Fruit fly (Drosophila melanogaster): ENCODE data around the gene CG32755.

Gene CG32755

dm6 chrX:5902701-5903100, 47.4 kb upstream of the CG32755 start:
- TF ChIP-seq lilli (GFP tag; optimal IDR thresholded peaks at IDR 0.05) (peak; percentile 32), sens (GFP tag) (peak; percentile 41), CkIIα-i1 (GFP tag; IDR thresholded peaks at IDR 0.05) (0 out of 2 replicates have a peak, but pooled peaks have one; percentile 16), chm (GFP tag; IDR thresholded peaks at IDR 0.05) (peak; percentile 44; the same call in 1 of the 2 replicates), CG2889 (GFP tag; IDR thresholded peaks at IDR 0.05) (peak; percentile 11; the same call in 1 of the 3 replicates), CG3726 (GFP tag; IDR thresholded peaks at IDR 0.05) (0 out of 3 replicates have a peak, but pooled peaks have one; percentile 33), Med (GFP tag) (peak; percentile 63), sisA (GFP tag; IDR thresholded peaks at IDR 0.05) (no peak), ewg (GFP tag; optimal IDR thresholded peaks at IDR 0.05) (no peak)

dm6 chrX:5904377-5905085, 45.5 kb upstream of the CG32755 start:
- TF ChIP-seq cg (GFP tag; optimal IDR thresholded peaks at IDR 0.05) = peak; percentile 72
- TF ChIP-seq slp2 (GFP tag; optimal IDR thresholded peaks at IDR 0.05) = no peak
- TF ChIP-seq CG10267 (tag; optimal IDR thresholded peaks at IDR 0.05) = no peak
- no peak for TF ChIP-seq Asciz (GFP tag; optimal IDR thresholded peaks at IDR 0.05)
- TF ChIP-seq twi (tag; optimal IDR thresholded peaks at IDR 0.05) = no peak
- no peak for TF ChIP-seq Ravus (GFP tag; IDR thresholded peaks at IDR 0.05)
- TF ChIP-seq CG12155 (GFP tag; optimal IDR thresholded peaks at IDR 0.05) = no peak
- no peak for TF ChIP-seq h (optimal IDR thresholded peaks at IDR 0.05)
- TF ChIP-seq lbe (GFP tag; optimal IDR thresholded peaks at IDR 0.05) = peak; percentile 24
- no peak for TF ChIP-seq stc (GFP tag; IDR thresholded peaks at IDR 0.05)
- peak; percentile 57 for TF ChIP-seq gcm (GFP tag; optimal IDR thresholded peaks at IDR 0.05)
- TF ChIP-seq mam (GFP tag; optimal IDR thresholded peaks at IDR 0.05) = no peak
- TF ChIP-seq CG15479 (GFP tag; optimal IDR thresholded peaks at IDR 0.05) = peak; percentile 17
- TF ChIP-seq usp (GFP tag; optimal IDR thresholded peaks at IDR 0.05) = no peak
- TF ChIP-seq CG3281 (GFP tag; optimal IDR thresholded peaks at IDR 0.05) = no peak
- TF ChIP-seq CG4360 (GFP tag; IDR thresholded peaks at IDR 0.05) = peak; percentile 50
- TF ChIP-seq scrt (GFP tag; optimal IDR thresholded peaks at IDR 0.05) = no peak
- TF ChIP-seq CG15269 (tag; optimal IDR thresholded peaks at IDR 0.05) = peak; percentile 17
- TF ChIP-seq sd (tag; optimal IDR thresholded peaks at IDR 0.05) = peak; percentile 64
- TF ChIP-seq peb (GFP tag; IDR thresholded peaks at IDR 0.05) = no peak
- no peak for TF ChIP-seq Hr51 (GFP tag; optimal IDR thresholded peaks at IDR 0.05)
- TF ChIP-seq CG1647 (GFP tag; optimal IDR thresholded peaks at IDR 0.05) = no peak
- TF ChIP-seq CG31365 (tag; optimal IDR thresholded peaks at IDR 0.05) = no peak
- TF ChIP-seq nau (GFP tag; optimal IDR thresholded peaks at IDR 0.05) = no peak
- TF ChIP-seq Sry-δ (GFP tag; optimal IDR thresholded peaks at IDR 0.05) = no peak
- no peak for TF ChIP-seq p53 (GFP tag; optimal IDR thresholded peaks at IDR 0.05)
- peak; percentile 96 for TF ChIP-seq Hr39 (optimal IDR thresholded peaks at IDR 0.05)
- no peak for TF ChIP-seq seq (GFP tag; IDR thresholded peaks at IDR 0.05)
- 0 out of 2 replicates have a peak, but pooled peaks have one; percentile 40 for TF ChIP-seq rib (GFP tag; IDR thresholded peaks at IDR 0.05)
- no peak for TF ChIP-seq CG13624 (GFP tag; optimal IDR thresholded peaks at IDR 0.05)
- TF ChIP-seq pros (GFP tag; optimal IDR thresholded peaks at IDR 0.05) = peak; percentile 43
- TF ChIP-seq Sox102F (GFP tag; optimal IDR thresholded peaks at IDR 0.05) = no peak
- TF ChIP-seq oc (tag; optimal IDR thresholded peaks at IDR 0.05) = peak; percentile 48
- no peak for TF ChIP-seq Doc2 (GFP tag; IDR thresholded peaks at IDR 0.05)
- TF ChIP-seq ci (GFP tag; IDR thresholded peaks at IDR 0.05) = 0 out of 3 replicates have a peak, but pooled peaks have one; percentile 43
- TF ChIP-seq sr (GFP tag; IDR thresholded peaks at IDR 0.05) = no peak
- no peak for TF ChIP-seq Dp (GFP tag; optimal IDR thresholded peaks at IDR 0.05)
- peak; percentile 57 for TF ChIP-seq ewg (GFP tag; optimal IDR thresholded peaks at IDR 0.05)
- TF ChIP-seq CG2678 (tag; optimal IDR thresholded peaks at IDR 0.05) = no peak
- TF ChIP-seq exex (tag; optimal IDR thresholded peaks at IDR 0.05) = no peak
- no peak for TF ChIP-seq lov (optimal IDR thresholded peaks at IDR 0.05)
- TF ChIP-seq lov (GFP tag; IDR thresholded peaks at IDR 0.05) = no peak

All from whole organism, embryonic.